Fruit fly (Drosophila melanogaster): ENCODE measurements around the gene CG12541.

CG12541 gene

dm6 chrX:6981470-6981952 is 84.3 kb downstream of the CG12541 start:
- TF ChIP-seq noc (tag; optimal IDR thresholded peaks at IDR 0.05), result no peak

dm6 chrX:6976911-6977310 is 88.9 kb downstream of the CG12541 start:
- no peak for TF ChIP-seq noc (tag; optimal IDR thresholded peaks at IDR 0.05)

dm6 chrX:6976364-6976763 is 89.5 kb downstream of the CG12541 start:
- no peak for TF ChIP-seq noc (tag; optimal IDR thresholded peaks at IDR 0.05)

- TF ChIP-seq noc (tag; optimal IDR thresholded peaks at IDR 0.05), result no peak
Observed at dm6 chrX:6974221-6974620, 91.6 kb downstream of the CG12541 start.

dm6 chrX:6973340-6973739 is 92.5 kb downstream of the CG12541 start, which contains the start of gene CG3040:
CG3040 (minus strand) TSS chrX:6973393.
- no peak for TF ChIP-seq noc (tag; optimal IDR thresholded peaks at IDR 0.05)

Data from whole organism, larva.